Fruit fly (Drosophila melanogaster): ENCODE measurements around the gene CG8478.

DNA sequence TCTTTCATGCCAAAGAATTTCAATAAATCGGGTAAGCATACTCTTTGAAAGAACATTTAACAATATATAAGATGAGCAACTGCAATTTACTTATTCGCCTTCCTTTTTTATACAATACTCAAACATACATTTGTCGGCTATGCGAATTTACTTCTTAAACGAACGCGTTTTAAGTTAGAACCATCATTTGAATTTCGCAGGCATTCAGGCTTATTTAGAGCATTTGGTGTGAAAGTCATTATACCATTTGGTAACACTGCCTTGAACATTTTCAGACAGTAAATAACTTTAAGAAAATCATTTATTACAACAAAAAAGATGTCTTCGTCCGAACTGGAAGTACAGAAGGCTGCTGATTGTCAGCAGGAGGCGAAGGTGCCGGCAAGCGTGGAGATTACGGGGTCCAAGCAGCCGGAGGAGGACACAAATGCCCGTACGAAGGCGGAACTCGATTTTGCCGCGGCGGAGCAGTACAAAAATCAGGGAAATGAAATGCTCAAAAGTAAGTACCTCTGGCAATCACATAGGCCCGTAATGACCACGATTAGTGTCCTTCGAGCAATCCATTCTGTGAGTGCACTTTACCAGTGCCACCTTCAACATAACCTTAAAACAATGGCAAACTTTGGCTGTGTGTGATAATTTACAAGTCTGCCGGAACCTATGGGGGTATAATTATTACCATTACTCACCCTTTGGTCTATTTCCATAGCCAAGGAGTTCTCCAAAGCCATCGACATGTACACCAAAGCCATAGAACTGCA is 15.4 kb upstream of the CG8478 start:
- TF ChIP-seq CG34367 (tag; optimal IDR thresholded peaks at IDR 0.05) (no peak), CG32121 (GFP tag; IDR thresholded peaks at IDR 0.05) (no peak), CG15710 (tag; optimal IDR thresholded peaks at IDR 0.05) (no peak), CG8301 (tag; optimal IDR thresholded peaks at IDR 0.05) (no peak), CG10348 (GFP tag; IDR thresholded peaks at IDR 0.05) (no peak), CG13204 (GFP tag; optimal IDR thresholded peaks at IDR 0.05) (no peak), EcR (GFP tag; optimal IDR thresholded peaks at IDR 0.05) (no peak), CG4496 (GFP tag; IDR thresholded peaks at IDR 0.05) (no peak)
